Fruit fly (Drosophila melanogaster) whole organism, embryonic: ENCODE results near the gene ATPsynbeta.

ENCODE experiments used
- Antp ChIP-seq: fragments of 200-800 bp; sonication (Bioruptor generic); optimal IDR thresholded peaks from 3 replicates; lab custom pipeline; 2016; ENCODE audit warnings: missing biosample characterization, missing genetic modification characterization
- BEAF-32 ChIP-seq: fragments of 200-800 bp; sonication (Bioruptor generic); optimal IDR thresholded peaks from 3 replicates; lab custom pipeline; 2017; ENCODE audit warnings: missing biosample characterization, missing genetic modification characterization, mild to moderate bottlenecking, moderate library complexity, missing genetic modification reagents
- CG11456 ChIP-seq: fragments of 200-800 bp; sonication (Bioruptor generic); IDR thresholded peaks from 3 replicates; pipeline ENCODE4 v1.3.6; 2022; ENCODE audit warnings: missing biosample characterization, missing genetic modification characterization
- CG12155 ChIP-seq: fragments of 200-800 bp; sonication (Bioruptor generic); optimal IDR thresholded peaks from 3 replicates; lab custom pipeline; 2016; ENCODE audit warnings: missing biosample characterization, missing genetic modification characterization
- CG12391 ChIP-seq: fragments of 200-800 bp; sonication (Bioruptor generic); optimal IDR thresholded peaks from 3 replicates; lab custom pipeline; 2018; ENCODE audit warnings: missing biosample characterization, mild to moderate bottlenecking, missing genetic modification characterization, moderate library complexity
- CG12659 ChIP-seq: fragments of 200-800 bp; sonication (Bioruptor generic); optimal IDR thresholded peaks from 3 replicates; lab custom pipeline; 2017; ENCODE audit warnings: mild to moderate bottlenecking, missing biosample characterization, missing genetic modification reagents, missing genetic modification characterization
- CG13296 ChIP-seq: fragments of 200-800 bp; sonication (Bioruptor generic); optimal IDR thresholded peaks from 3 replicates; lab custom pipeline; 2018; ENCODE audit warnings: missing biosample characterization, mild to moderate bottlenecking, missing genetic modification characterization
- CG13624 ChIP-seq: fragments of 200-800 bp; sonication (Bioruptor generic); optimal IDR thresholded peaks from 2 replicates; lab custom pipeline; 2016; ENCODE audit warnings: missing biosample characterization, missing genetic modification characterization
- CG13894 ChIP-seq: fragments of 200-800 bp; sonication (Bioruptor generic); optimal IDR thresholded peaks from 3 replicates; lab custom pipeline; 2018; ENCODE audit warnings: missing biosample characterization, mild to moderate bottlenecking, missing genetic modification characterization, moderate library complexity
- CG14667 ChIP-seq: fragments of 200-800 bp; sonication (Bioruptor generic); IDR thresholded peaks from 2 replicates; pipeline ENCODE4 v1.3.6; 2022; ENCODE audit warnings: missing biosample characterization, missing genetic modification characterization
- CG15514 ChIP-seq: fragments of 200-800 bp; sonication (Bioruptor generic); optimal IDR thresholded peaks from 3 replicates; lab custom pipeline; 2017; ENCODE audit warnings: missing biosample characterization, missing genetic modification characterization, mild to moderate bottlenecking, moderate library complexity, missing genetic modification reagents
- CG1603 ChIP-seq: fragments of 200-800 bp; sonication (Bioruptor generic); optimal IDR thresholded peaks from 2 replicates; lab custom pipeline; 2019; ENCODE audit warnings: missing biosample characterization, mild to moderate bottlenecking, missing genetic modification characterization, moderate library complexity
- CG17385 ChIP-seq: fragments of 200-800 bp; sonication (Bioruptor generic); optimal IDR thresholded peaks from 3 replicates; lab custom pipeline; 2018; ENCODE audit warnings: missing biosample characterization, mild to moderate bottlenecking, missing genetic modification characterization
- CG2120 ChIP-seq: fragments of 200-800 bp; sonication (Bioruptor generic); optimal IDR thresholded peaks from 3 replicates; lab custom pipeline; 2016; ENCODE audit warnings: missing biosample characterization, missing genetic modification characterization
- CG2712 ChIP-seq: fragments of 200-800 bp; optimal IDR thresholded peaks from 3 replicates; lab custom pipeline; 2019; ENCODE audit warnings: missing biosample characterization, mild to moderate bottlenecking, missing genetic modification characterization, moderate library complexity
- CG30020 ChIP-seq: fragments of 200-800 bp; optimal IDR thresholded peaks from 2 replicates; lab custom pipeline; 2019; ENCODE audit warnings: missing biosample characterization, mild to moderate bottlenecking, missing genetic modification characterization, moderate library complexity
- CG31388 ChIP-seq: fragments of 200-800 bp; sonication (Bioruptor generic); optimal IDR thresholded peaks from 2 replicates; lab custom pipeline; 2016; ENCODE audit warnings: missing biosample characterization, missing genetic modification characterization
- CG32767 ChIP-seq: fragments of 200-800 bp; sonication (Bioruptor generic); IDR thresholded peaks from 2 replicates; pipeline ENCODE4 v1.3.6; 2022; ENCODE audit warnings: missing biosample characterization, missing genetic modification characterization
- CG3281 ChIP-seq: fragments of 200-800 bp; sonication (Bioruptor generic); optimal IDR thresholded peaks from 3 replicates; lab custom pipeline; 2017; ENCODE audit warnings: missing biosample characterization, mild to moderate bottlenecking, missing genetic modification characterization
- CG3995 ChIP-seq: fragments of 200-800 bp; sonication (Bioruptor generic); optimal IDR thresholded peaks from 3 replicates; lab custom pipeline; 2016; ENCODE audit warnings: missing biosample characterization, missing genetic modification characterization
- CG4617 ChIP-seq: fragments of 200-800 bp; sonication (Bioruptor generic); optimal IDR thresholded peaks from 3 replicates; lab custom pipeline; 2016; ENCODE audit warnings: missing biosample characterization, missing genetic modification characterization, borderline replicate concordance
- CG8290 ChIP-seq, 3 experiments: fragments of 200-800 bp; sonication (Bioruptor generic); optimal IDR thresholded peaks; 2 replicates each; lab custom pipeline; 2016 to 2019; ENCODE audit warnings: missing biosample characterization in 3 of 3, missing genetic modification characterization in 3 of 3, mild to moderate bottlenecking in 2 of 3, moderate library complexity in 1 of 3
- CG9932 ChIP-seq: fragments of 200-800 bp; sonication (Bioruptor generic); IDR thresholded peaks from 2 replicates; pipeline ENCODE4 v1.3.6; 2022; ENCODE audit warnings: missing biosample characterization, missing genetic modification characterization
- Chrac-16 ChIP-seq: fragments of 200-800 bp; sonication (Bioruptor generic); optimal IDR thresholded peaks from 3 replicates; lab custom pipeline; 2016; ENCODE audit warnings: missing biosample characterization, missing genetic modification characterization
- Ets65A ChIP-seq: fragments of 200-800 bp; sonication (Bioruptor generic); peaks from one replicate; lab custom pipeline; 2016; ENCODE audit warnings: missing biosample characterization, missing genetic modification characterization
- Hsf ChIP-seq: fragments of 200-800 bp; sonication (Bioruptor generic); optimal IDR thresholded peaks from 3 replicates; lab custom pipeline; 2016; ENCODE audit warnings: missing biosample characterization, missing genetic modification characterization
- MBD-R2 ChIP-seq: fragments of 200-800 bp; sonication (Bioruptor generic); IDR thresholded peaks from 2 replicates; pipeline ENCODE4 v1.3.6; 2022; ENCODE audit warnings: missing biosample characterization, missing genetic modification characterization
- Mad ChIP-seq: fragments of 200-800 bp; sonication (Bioruptor generic); optimal IDR thresholded peaks from 2 replicates; lab custom pipeline; 2016; ENCODE audit warnings: missing biosample characterization, missing genetic modification characterization
- Med ChIP-seq: fragments of 200-800 bp; sonication (Bioruptor generic); peaks from one replicate; lab custom pipeline; 2016; ENCODE audit warnings: missing biosample characterization, missing genetic modification characterization, mild to moderate bottlenecking, inconsistent platforms, moderate library complexity
- Nf-YC ChIP-seq: fragments of 200-800 bp; optimal IDR thresholded peaks from 3 replicates; lab custom pipeline; 2019; ENCODE audit warnings: missing biosample characterization, mild to moderate bottlenecking, missing genetic modification characterization, moderate library complexity
- NfI ChIP-seq: fragments of 200-800 bp; sonication (Bioruptor generic); optimal IDR thresholded peaks from 3 replicates; lab custom pipeline; 2018; ENCODE audit warnings: missing biosample characterization, mild to moderate bottlenecking, missing genetic modification characterization, moderate library complexity
- PHDP ChIP-seq: fragments of 200-800 bp; sonication (Bioruptor generic); optimal IDR thresholded peaks from 3 replicates; lab custom pipeline; 2018; ENCODE audit warnings: missing biosample characterization, mild to moderate bottlenecking, missing genetic modification characterization, moderate library complexity
- Rfx ChIP-seq: fragments of 200-800 bp; sonication (Bioruptor generic); IDR thresholded peaks from 2 replicates; pipeline ENCODE4 v1.3.6; 2022; ENCODE audit warnings: missing biosample characterization, missing genetic modification characterization
- Scr ChIP-seq: fragments of 200-800 bp; sonication (Bioruptor generic); IDR thresholded peaks from 2 replicates; pipeline ENCODE4 v1.3.6; 2022; ENCODE audit warnings: missing biosample characterization, missing genetic modification characterization; ENCODE audit not compliant: partially characterized antibody
- TFAM ChIP-seq: fragments of 200-800 bp; sonication (Bioruptor generic); optimal IDR thresholded peaks from 2 replicates; lab custom pipeline; 2017; ENCODE audit warnings: missing biosample characterization, missing genetic modification characterization, inconsistent platforms
- eve ChIP-seq, 2 experiments: fragments of >200 bp; optimal IDR thresholded peaks; 2 replicates each; lab custom pipeline; 2017; ENCODE audit warnings: missing biosample characterization in 2 of 2, missing genetic modification characterization in 2 of 2
- ewg ChIP-seq: fragments of 200-800 bp; sonication (Bioruptor generic); optimal IDR thresholded peaks from 3 replicates; lab custom pipeline; 2017; ENCODE audit warnings: mild to moderate bottlenecking, missing biosample characterization, missing genetic modification reagents, missing genetic modification characterization
- grau ChIP-seq: fragments of 200-800 bp; optimal IDR thresholded peaks from 3 replicates; lab custom pipeline; 2019; ENCODE audit warnings: missing biosample characterization, mild to moderate bottlenecking, missing genetic modification characterization, moderate library complexity
- gsb-n ChIP-seq: fragments of 200-800 bp; sonication (Bioruptor generic); optimal IDR thresholded peaks from 3 replicates; lab custom pipeline; 2018; ENCODE audit warnings: missing biosample characterization, mild to moderate bottlenecking, missing genetic modification characterization
- lilli ChIP-seq: fragments of 200-800 bp; sonication (Bioruptor generic); optimal IDR thresholded peaks from 3 replicates; lab custom pipeline; 2016; ENCODE audit warnings: missing biosample characterization, missing genetic modification characterization
- mam ChIP-seq: fragments of 200-800 bp; sonication (Bioruptor generic); optimal IDR thresholded peaks from 3 replicates; lab custom pipeline; 2016; ENCODE audit warnings: missing biosample characterization, missing genetic modification characterization
- onecut ChIP-seq: fragments of 200-800 bp; sonication (Bioruptor generic); IDR thresholded peaks from 2 replicates; pipeline ENCODE4 v1.3.6; 2022; ENCODE audit warnings: missing biosample characterization, missing genetic modification characterization
- pzg ChIP-seq: fragments of 200-800 bp; sonication (Bioruptor generic); optimal IDR thresholded peaks from 3 replicates; lab custom pipeline; 2018; ENCODE audit warnings: missing biosample characterization, mild to moderate bottlenecking, missing genetic modification characterization, moderate library complexity
- row ChIP-seq: fragments of 200-800 bp; sonication (Bioruptor generic); IDR thresholded peaks from 3 replicates; pipeline ENCODE4 v1.3.6; 2022; ENCODE audit warnings: missing biosample characterization, missing genetic modification characterization
- salm ChIP-seq: fragments of 200-800 bp; sonication (Bioruptor generic); optimal IDR thresholded peaks from 2 replicates; lab custom pipeline; 2018; ENCODE audit warnings: missing biosample characterization, mild to moderate bottlenecking, missing genetic modification characterization
- sens ChIP-seq: fragments of 200-800 bp; sonication (Bioruptor generic); peaks from one replicate; lab custom pipeline; 2016; ENCODE audit warnings: missing biosample characterization, missing genetic modification characterization
- slbo ChIP-seq: fragments of 200-800 bp; sonication (Bioruptor generic); IDR thresholded peaks from 2 replicates; pipeline ENCODE4 v1.3.6; 2022; ENCODE audit warnings: missing biosample characterization, missing genetic modification characterization
- vvl ChIP-seq: fragments of 200-800 bp; sonication (Bioruptor generic); IDR thresholded peaks from 2 replicates; pipeline ENCODE4 v1.3.6; 2022; ENCODE audit warnings: missing biosample characterization, missing genetic modification characterization

The ATPsynbeta gene

dm6 chr4:1029198-1029795 lies 2.0 kb upstream of the ATPsynbeta start, which contains the start of gene Mpv17:
Gene Mpv17 (minus strand): TSS chr4:1029361.
- TF ChIP-seq CG11456 (no peak), CG9932 (peak; percentile 14; the same call in 1 of the 2 replicates), gsb-n (tag; lab: Kevin White, UChicago) (no peak), CG17385 (GFP tag; lab: Kevin White, UChicago) (peak; percentile 23), Scr (GFP tag; lab: Robert Waterston, UW) (0 out of 2 replicates have a peak, but pooled peaks have one; percentile 10), CG2712 (tag; lab: Kevin White, UChicago) (no peak), eve (GFP tag; optimal IDR thresholded peaks at IDR 0.05; lab: Kevin White, UChicago) (peak in 1 of 2 experiments; percentile 55), NfI (GFP tag; lab: Kevin White, UChicago) (peak; percentile 18), Med (GFP tag; lab: Kevin White, UChicago) (peak; percentile 85), mam (GFP tag; lab: Kevin White, UChicago) (peak; percentile 16), pzg (GFP tag; lab: Kevin White, UChicago) (peak; percentile 19), CG31388 (no peak), CG14667 (no peak), CG12659 (GFP tag; lab: Kevin White, UChicago) (peak; percentile 3), Ets65A (GFP tag; lab: Kevin White, UChicago) (peak; percentile 86), PHDP (tag; lab: Kevin White, UChicago) (peak; percentile 12), CG3281 (peak; percentile 32), sens (GFP tag; lab: Kevin White, UChicago) (peak; percentile 71), CG3995 (GFP tag; lab: Kevin White, UChicago) (peak; percentile 26), Chrac-16 (GFP tag; lab: Kevin White, UChicago) (peak; percentile 14), lilli (peak; percentile 52), TFAM (no peak), Mad (GFP tag; lab: Kevin White, UChicago) (peak; percentile 4), Hsf (GFP tag; lab: Kevin White, UChicago) (peak; percentile 20), CG15514 (peak; percentile 35), CG2120 (GFP tag; lab: Kevin White, UChicago) (peak; percentile 45), BEAF-32 (peak; percentile 20), CG30020 (peak; percentile 38), onecut (GFP tag; lab: Robert Waterston, UW) (peak; percentile 78), CG12391 (tag; lab: Kevin White, UChicago) (no peak), CG13624 (GFP tag; lab: Kevin White, UChicago) (peak; percentile 27), CG12155 (GFP tag; lab: Kevin White, UChicago) (peak; percentile 2), Nf-YC (tag; lab: Kevin White, UChicago) (peak; percentile 3), Antp (GFP tag; lab: Kevin White, UChicago) (no peak), row (GFP tag; lab: Robert Waterston, UW) (peak; percentile 48), grau (tag; lab: Kevin White, UChicago) (peak; percentile 16), salm (tag; lab: Kevin White, UChicago) (no peak), CG32767 (no peak), CG1603 (tag; lab: Kevin White, UChicago) (peak; percentile 15), CG4617 (GFP tag; lab: Kevin White, UChicago) (peak; percentile 1), CG13894 (tag; lab: Kevin White, UChicago) (peak; percentile 20), slbo (GFP tag; lab: Robert Waterston, UW) (peak; percentile 40; the same call in 1 of the 2 replicates), CG13296 (GFP tag; lab: Kevin White, UChicago) (peak; percentile 25), CG8290 (GFP tag; optimal IDR thresholded peaks at IDR 0.05; lab: Kevin White, UChicago) (no peak), CG8290 (tag; optimal IDR thresholded peaks at IDR 0.05; lab: Kevin White, UChicago) (peak in 1 of 2 experiments; percentile 54), ewg (peak; percentile 15), MBD-R2 (GFP tag; lab: Robert Waterston, UW) (peak; percentile 22; the same call in 1 of the 2 replicates), Rfx (GFP tag; lab: Robert Waterston, UW) (peak; percentile 51; the same call in 1 of the 2 replicates), vvl (GFP tag; lab: Robert Waterston, UW) (peak; percentile 45; the same call in 1 of the 2 replicates)
